In genomic region chrIV:12911990-12912389, ce11 we compare ENCODE assay signal across 6 worm cellular contexts.
TF ChIP-seq lines count a peak whose summit lies in the region.

K08D8.5 (minus strand) TSS chrIV:12912129.

TF ChIP-seq in whole organism, L1 larva, 84 proteins besides CTCF, POLR2A, EP300 and RAD21:
- TF ChIP-seq lin-14 (GFP tag; optimal IDR thresholded peaks at IDR 0.05; lab: Kevin White, UChicago) (no peak), elt-2 (tag; optimal IDR thresholded peaks at IDR 0.05; lab: Kevin White, UChicago) (peak; percentile 84), sox-4 (tag; optimal IDR thresholded peaks at IDR 0.05; lab: Kevin White, UChicago) (no peak)

TF ChIP-seq in whole organism, L2 larva, 48 proteins besides CTCF, POLR2A, EP300 and RAD21:
- TF ChIP-seq fos-1 (tag; optimal IDR thresholded peaks at IDR 0.05; lab: Kevin White, UChicago) (peak; percentile 79), sma-9 (GFP tag; optimal IDR thresholded peaks at IDR 0.05; lab: Kevin White, UChicago) (peak; percentile 51), sma-9 (tag; optimal IDR thresholded peaks at IDR 0.05; lab: Kevin White, UChicago) (no peak), mbf-1 (tag; optimal IDR thresholded peaks at IDR 0.05; lab: Kevin White, UChicago) (no peak), aly-2 (tag; optimal IDR thresholded peaks at IDR 0.05; lab: Kevin White, UChicago) (no peak), unc-39 (tag; optimal IDR thresholded peaks at IDR 0.05; lab: Kevin White, UChicago) (no peak)
TF ChIP-seq in whole organism, L2 larva: peak in this region for 2.

TF ChIP-seq in whole organism, L3 larva, 47 proteins besides CTCF, POLR2A, EP300 and RAD21:
- TF ChIP-seq nhr-43 (tag; optimal IDR thresholded peaks at IDR 0.05; lab: Kevin White, UChicago; ENCODE audit: poor library complexity, severe bottlenecking) (no peak), zag-1 (tag; optimal IDR thresholded peaks at IDR 0.05; lab: Kevin White, UChicago) (no peak), pqm-1 (tag; optimal IDR thresholded peaks at IDR 0.05; lab: Kevin White, UChicago) (peak; percentile 51), mdl-1 (tag; optimal IDR thresholded peaks at IDR 0.05; lab: Kevin White, UChicago) (no peak), R02D3.7 (tag; optimal IDR thresholded peaks at IDR 0.05; lab: Kevin White, UChicago) (no peak), ama-1 (optimal IDR thresholded peaks at IDR 0.05; lab: Kevin White, UChicago) (no peak), ceh-16 (tag; optimal IDR thresholded peaks at IDR 0.05; lab: Kevin White, UChicago) (no peak), nhr-67 (tag; optimal IDR thresholded peaks at IDR 0.05; lab: Kevin White, UChicago) (no peak), skn-1 (tag; optimal IDR thresholded peaks at IDR 0.05; lab: Kevin White, UChicago) (no peak), nhr-11 (tag; optimal IDR thresholded peaks at IDR 0.05; lab: Kevin White, UChicago) (no peak), elt-2 (tag; optimal IDR thresholded peaks at IDR 0.05; lab: Kevin White, UChicago) (peak; percentile 72), elt-3 (tag; optimal IDR thresholded peaks at IDR 0.05; lab: Kevin White, UChicago) (no peak), nhr-25 (tag; optimal IDR thresholded peaks at IDR 0.05; lab: Kevin White, UChicago) (no peak)

TF ChIP-seq in whole organism, L4 larva, 104 proteins besides CTCF, POLR2A, EP300 and RAD21:
- peak; percentile 49 for TF ChIP-seq nhr-28 (tag; optimal IDR thresholded peaks at IDR 0.05; lab: Kevin White, UChicago)
- no peak for TF ChIP-seq daf-16 (GFP tag; optimal IDR thresholded peaks at IDR 0.05; lab: Kevin White, UChicago)
- no peak for TF ChIP-seq daf-16 (tag; optimal IDR thresholded peaks at IDR 0.05; lab: Kevin White, UChicago)
- no peak for TF ChIP-seq ceh-28 (tag; optimal IDR thresholded peaks at IDR 0.05; lab: Kevin White, UChicago)
- no peak for TF ChIP-seq zip-11 (GFP tag; IDR thresholded peaks at IDR 0.05; lab: Robert Waterston, UW)
- TF ChIP-seq hlh-30 (tag; optimal IDR thresholded peaks at IDR 0.05; lab: Kevin White, UChicago; ENCODE audit: insufficient read depth): no peak
- no peak for TF ChIP-seq madf-9 (GFP tag; conservative IDR thresholded peaks at IDR 0.05; lab: Robert Waterston, UW)
- TF ChIP-seq ztf-11 (tag; optimal IDR thresholded peaks at IDR 0.05; lab: Kevin White, UChicago): no peak
- peak; percentile 70 for TF ChIP-seq dmd-6 (GFP tag; IDR thresholded peaks at IDR 0.05; lab: Robert Waterston, UW)
- no peak for TF ChIP-seq ctbp-1 (GFP tag; IDR thresholded peaks at IDR 0.05; lab: Robert Waterston, UW)
- TF ChIP-seq nhr-42 (GFP tag; IDR thresholded peaks at IDR 0.05; lab: Robert Waterston, UW): no peak
- no peak for TF ChIP-seq T26A8.4 (GFP tag; IDR thresholded peaks at IDR 0.05; lab: Robert Waterston, UW)
- TF ChIP-seq nhr-25 (tag; optimal IDR thresholded peaks at IDR 0.05; lab: Kevin White, UChicago; ENCODE audit: borderline replicate concordance, insufficient read depth): no peak
- peak; percentile 7 for TF ChIP-seq hlh-11 (tag; optimal IDR thresholded peaks at IDR 0.05; lab: Kevin White, UChicago)
- peak; percentile 44 for TF ChIP-seq pqm-1 (tag; optimal IDR thresholded peaks at IDR 0.05; lab: Kevin White, UChicago)

TF ChIP-seq in whole organism, late embryonic, 69 proteins besides CTCF, POLR2A, EP300 and RAD21:
- no peak for TF ChIP-seq unc-86 (tag; optimal IDR thresholded peaks at IDR 0.05; lab: Kevin White, UChicago)
- no peak for TF ChIP-seq ama-1 (optimal IDR thresholded peaks at IDR 0.05; lab: Kevin White, UChicago)
- no peak for TF ChIP-seq ttx-3 (tag; optimal IDR thresholded peaks at IDR 0.05; lab: Kevin White, UChicago)
- peak; percentile 39 for TF ChIP-seq elt-2 (tag; optimal IDR thresholded peaks at IDR 0.05; lab: Kevin White, UChicago)
- TF ChIP-seq ceh-9 (tag; optimal IDR thresholded peaks at IDR 0.05; lab: Kevin White, UChicago): no peak
TF ChIP-seq in whole organism, late embryonic: peak in this region for 1.

TF ChIP-seq in whole organism, young adult, 124 proteins besides CTCF, POLR2A, EP300 and RAD21:
- no peak for TF ChIP-seq madf-3 (GFP tag; IDR thresholded peaks at IDR 0.05; lab: Robert Waterston, UW)
- peak; percentile 33 for TF ChIP-seq nhr-80 (tag; optimal IDR thresholded peaks at IDR 0.05; lab: Kevin White, UChicago)
- TF ChIP-seq attf-6 (GFP tag; IDR thresholded peaks at IDR 0.05; lab: Robert Waterston, UW): no peak
- no peak for TF ChIP-seq Y53G8AR.9 (GFP tag; conservative IDR thresholded peaks at IDR 0.05; lab: Robert Waterston, UW)
- no peak for TF ChIP-seq F52B5.7 (tag; optimal IDR thresholded peaks at IDR 0.05; lab: Kevin White, UChicago)
